Fruit fly (Drosophila melanogaster) whole organism, embryonic: ENCODE results near the gene bumpel.

Experiments
- CG10209 ChIP-seq: fragments of 200-800 bp; sonication (Bioruptor generic); optimal IDR thresholded peaks from 3 replicates; lab custom pipeline; 2017; ENCODE audit warnings: missing biosample characterization, mild to moderate bottlenecking, missing genetic modification characterization, missing genetic modification reagents
- CG7357 ChIP-seq: fragments of 200-800 bp; sonication (Bioruptor generic); IDR thresholded peaks from 3 replicates; pipeline ENCODE4 v1.3.6; 2022; ENCODE audit warnings: missing biosample characterization, missing genetic modification characterization
- E2f1 ChIP-seq: fragments of 200-800 bp; sonication (Bioruptor generic); IDR thresholded peaks from 2 replicates; pipeline ENCODE4 v1.3.6; 2022; ENCODE audit warnings: missing biosample characterization, missing genetic modification characterization
- Pdp1 ChIP-seq, 2 experiments: fragments of 200-800 bp; sonication (Bioruptor generic); optimal IDR thresholded peaks; 3 replicates each; lab custom pipeline; 2016; ENCODE audit warnings: missing biosample characterization in 2 of 2, missing genetic modification characterization in 2 of 2, mild to moderate bottlenecking in 1 of 2, moderate library complexity in 1 of 2
- Six4 ChIP-seq: fragments of 200-800 bp; sonication (Bioruptor generic); optimal IDR thresholded peaks from 2 replicates; lab custom pipeline; 2016; ENCODE audit warnings: missing biosample characterization, missing genetic modification characterization
- bigmax ChIP-seq: fragments of 200-800 bp; sonication (Bioruptor generic); optimal IDR thresholded peaks from 2 replicates; lab custom pipeline; 2018; ENCODE audit warnings: missing biosample characterization, mild to moderate bottlenecking, missing genetic modification characterization

DNA sequence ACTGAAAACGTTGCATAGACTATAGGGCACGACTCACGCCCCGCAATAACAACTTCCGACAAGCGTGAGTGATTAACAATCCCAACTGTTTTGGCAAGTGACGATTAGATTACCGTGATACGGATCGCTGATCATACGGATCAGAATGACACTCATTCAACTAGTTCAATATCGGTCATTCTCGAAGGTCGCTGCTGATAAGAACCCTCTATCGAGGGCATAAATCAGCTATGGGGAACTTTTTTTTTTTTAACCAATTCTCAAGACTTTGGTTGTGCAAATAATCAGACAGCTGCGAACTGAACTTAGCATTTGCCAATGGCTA is 40.3 kb upstream of the bumpel start:
- TF ChIP-seq E2f1 (GFP tag; lab: Robert Waterston, UW): no peak
- TF ChIP-seq bigmax (GFP tag; lab: Kevin White, UChicago): no peak
- TF ChIP-seq CG7357 (GFP tag; lab: Robert Waterston, UW): no peak
- TF ChIP-seq Pdp1 (GFP tag; optimal IDR thresholded peaks at IDR 0.05; lab: Kevin White, UChicago): no peak
- TF ChIP-seq CG10209: no peak
- TF ChIP-seq Six4 (GFP tag; lab: Kevin White, UChicago): no peak
